Fruit fly (Drosophila melanogaster) whole organism, embryonic: ENCODE measurements around the gene BNIP3.

ENCODE experiments used
- Aef1 ChIP-seq: fragments of 200-800 bp; sonication (Bioruptor generic); IDR thresholded peaks from 3 replicates; pipeline ENCODE4 v1.3.6; 2022; ENCODE audit warnings: missing biosample characterization, missing genetic modification characterization
- Antp ChIP-seq: fragments of 200-800 bp; sonication (Bioruptor generic); optimal IDR thresholded peaks from 3 replicates; lab custom pipeline; 2016; ENCODE audit warnings: missing biosample characterization, missing genetic modification characterization
- Asciz ChIP-seq: fragments of 200-800 bp; sonication (Bioruptor generic); optimal IDR thresholded peaks from 2 replicates; lab custom pipeline; 2017; ENCODE audit warnings: missing biosample characterization, mild to moderate bottlenecking, missing genetic modification characterization, missing genetic modification reagents
- Atf-2 ChIP-seq: fragments of 200-800 bp; sonication (Bioruptor generic); optimal IDR thresholded peaks from 2 replicates; lab custom pipeline; 2016; ENCODE audit warnings: missing biosample characterization, missing genetic modification characterization
- Bgb ChIP-seq: fragments of 200-800 bp; sonication (Bioruptor generic); IDR thresholded peaks from 2 replicates; pipeline ENCODE4 v1.3.6; 2022; ENCODE audit warnings: missing biosample characterization, missing genetic modification characterization; ENCODE audit not compliant: partially characterized antibody
- CG11504 ChIP-seq: fragments of 200-800 bp; sonication (Bioruptor generic); optimal IDR thresholded peaks from 3 replicates; lab custom pipeline; 2019; ENCODE audit warnings: missing biosample characterization, mild to moderate bottlenecking, missing genetic modification characterization, moderate library complexity
- CG12236 ChIP-seq: fragments of 200-800 bp; sonication (Bioruptor generic); optimal IDR thresholded peaks from 2 replicates; lab custom pipeline; 2016; ENCODE audit warnings: missing biosample characterization, missing genetic modification characterization
- CG12769 ChIP-seq: fragments of 200-800 bp; sonication (Bioruptor generic); optimal IDR thresholded peaks from 2 replicates; lab custom pipeline; 2019; ENCODE audit warnings: missing biosample characterization, mild to moderate bottlenecking, missing genetic modification characterization, moderate library complexity
- CG12942 ChIP-seq: fragments of 200-800 bp; sonication (Bioruptor generic); optimal IDR thresholded peaks from 3 replicates; lab custom pipeline; 2016; ENCODE audit warnings: missing biosample characterization, missing genetic modification characterization
- CG1529 ChIP-seq: fragments of 200-800 bp; sonication (Bioruptor generic); optimal IDR thresholded peaks from 3 replicates; lab custom pipeline; 2018; ENCODE audit warnings: missing biosample characterization, missing genetic modification characterization
- CG17568 ChIP-seq: fragments of 200-800 bp; sonication (Bioruptor generic); optimal IDR thresholded peaks from 2 replicates; lab custom pipeline; 2018; ENCODE audit warnings: missing biosample characterization, mild to moderate bottlenecking, missing genetic modification characterization, moderate library complexity
- CG18262 ChIP-seq: fragments of 200-800 bp; optimal IDR thresholded peaks from 3 replicates; lab custom pipeline; 2019; ENCODE audit warnings: missing biosample characterization, mild to moderate bottlenecking, missing genetic modification characterization, moderate library complexity
- CG32532 ChIP-seq: fragments of 200-800 bp; sonication (Bioruptor generic); IDR thresholded peaks from 2 replicates; pipeline ENCODE4 v1.3.6; 2022; ENCODE audit warnings: missing biosample characterization, missing genetic modification characterization
- CG34376 ChIP-seq: fragments of 200-800 bp; sonication (Bioruptor generic); optimal IDR thresholded peaks from 2 replicates; lab custom pipeline; 2018; ENCODE audit warnings: missing biosample characterization, mild to moderate bottlenecking, missing genetic modification characterization
- CG43689 ChIP-seq: fragments of 200-800 bp; sonication (Bioruptor generic); IDR thresholded peaks from 2 replicates; pipeline ENCODE4 v1.3.6; 2022; ENCODE audit warnings: missing biosample characterization, missing genetic modification characterization
- CG6654 ChIP-seq: fragments of 200-800 bp; sonication (Bioruptor generic); optimal IDR thresholded peaks from 2 replicates; lab custom pipeline; 2017; ENCODE audit warnings: missing biosample characterization, mild to moderate bottlenecking, missing genetic modification characterization
- CG6813 ChIP-seq: fragments of 200-800 bp; sonication (Bioruptor generic); optimal IDR thresholded peaks from 2 replicates; lab custom pipeline; 2017; ENCODE audit warnings: missing biosample characterization, missing genetic modification characterization, mild to moderate bottlenecking, moderate library complexity, missing genetic modification reagents
- CG7372 ChIP-seq: fragments of 200-800 bp; sonication (Bioruptor generic); IDR thresholded peaks from 2 replicates; pipeline ENCODE4 v1.3.6; 2022; ENCODE audit warnings: missing biosample characterization, missing genetic modification characterization
- CG7786 ChIP-seq: fragments of 200-800 bp; sonication (Bioruptor generic); optimal IDR thresholded peaks from 2 replicates; lab custom pipeline; 2016; ENCODE audit warnings: missing biosample characterization, missing genetic modification characterization
- CG7839 ChIP-seq: fragments of 200-800 bp; sonication (Bioruptor generic); optimal IDR thresholded peaks from 3 replicates; lab custom pipeline; 2018; ENCODE audit warnings: missing biosample characterization, mild to moderate bottlenecking, missing genetic modification characterization, moderate library complexity
- Fer3 ChIP-seq: fragments of 200-800 bp; sonication (Bioruptor generic); optimal IDR thresholded peaks from 2 replicates; lab custom pipeline; 2018; ENCODE audit warnings: missing biosample characterization, mild to moderate bottlenecking, missing genetic modification characterization, moderate library complexity
- GATAe ChIP-seq: fragments of 200-800 bp; sonication (Bioruptor generic); conservative IDR thresholded peaks from 2 replicates; pipeline ENCODE4 v1.3.6; 2022; ENCODE audit warnings: missing biosample characterization, missing genetic modification characterization
- HLH54F ChIP-seq: fragments of 200-800 bp; sonication (Bioruptor generic); optimal IDR thresholded peaks from 3 replicates; lab custom pipeline; 2016; ENCODE audit warnings: missing biosample characterization, missing genetic modification characterization
- MTF-1 ChIP-seq: fragments of 200-800 bp; sonication (Bioruptor generic); optimal IDR thresholded peaks from 2 replicates; lab custom pipeline; 2018; ENCODE audit warnings: missing biosample characterization, mild to moderate bottlenecking, missing genetic modification characterization, borderline replicate concordance
- NC2α ChIP-seq: fragments of 200-800 bp; sonication (Bioruptor generic); optimal IDR thresholded peaks from 2 replicates; lab custom pipeline; 2016; ENCODE audit warnings: missing biosample characterization, missing genetic modification characterization
- NfI ChIP-seq: fragments of 200-800 bp; sonication (Bioruptor generic); optimal IDR thresholded peaks from 3 replicates; lab custom pipeline; 2018; ENCODE audit warnings: missing biosample characterization, mild to moderate bottlenecking, missing genetic modification characterization, moderate library complexity
- Side ChIP-seq: fragments of 200-800 bp; sonication (Bioruptor generic); optimal IDR thresholded peaks from 2 replicates; lab custom pipeline; 2016; ENCODE audit warnings: missing biosample characterization, missing genetic modification characterization
- Xrp1 ChIP-seq: fragments of 200-800 bp; sonication (Bioruptor generic); IDR thresholded peaks from 2 replicates; pipeline ENCODE4 v1.3.6; 2022; ENCODE audit warnings: missing biosample characterization, missing genetic modification characterization
- ato ChIP-seq: fragments of 200-800 bp; sonication (Bioruptor generic); IDR thresholded peaks from 2 replicates; pipeline ENCODE4 v1.3.6; 2022; ENCODE audit warnings: missing biosample characterization, missing genetic modification characterization; ENCODE audit not compliant: partially characterized antibody
- cg ChIP-seq: fragments of 200-800 bp; sonication (Bioruptor generic); optimal IDR thresholded peaks from 3 replicates; lab custom pipeline; 2019; ENCODE audit warnings: missing biosample characterization, mild to moderate bottlenecking, missing genetic modification characterization, moderate library complexity
- chinmo ChIP-seq: fragments of 200-800 bp; sonication (Bioruptor generic); IDR thresholded peaks from 4 replicates; pipeline ENCODE4 v1.3.6; 2022; ENCODE audit warnings: missing biosample characterization, missing genetic modification characterization; ENCODE audit not compliant: partially characterized antibody
- ci ChIP-seq: fragments of 200-800 bp; sonication (Bioruptor generic); IDR thresholded peaks from 3 replicates; pipeline ENCODE4 v1.3.6; 2022; ENCODE audit warnings: missing biosample characterization, missing genetic modification characterization
- emc ChIP-seq: fragments of 200-800 bp; sonication (Bioruptor generic); optimal IDR thresholded peaks from 2 replicates; lab custom pipeline; 2016; ENCODE audit warnings: missing biosample characterization, missing genetic modification characterization
- en ChIP-seq: fragments of 200-800 bp; sonication (Bioruptor generic); optimal IDR thresholded peaks from 2 replicates; lab custom pipeline; 2016; ENCODE audit warnings: missing biosample characterization, missing genetic modification characterization
- ewg ChIP-seq: fragments of 200-800 bp; sonication (Bioruptor generic); optimal IDR thresholded peaks from 3 replicates; lab custom pipeline; 2017; ENCODE audit warnings: mild to moderate bottlenecking, missing biosample characterization, missing genetic modification reagents, missing genetic modification characterization
- ham ChIP-seq: fragments of 200-800 bp; sonication (Bioruptor generic); IDR thresholded peaks from 2 replicates; pipeline ENCODE4 v1.3.6; 2022; ENCODE audit warnings: missing biosample characterization, missing genetic modification characterization
- hth ChIP-seq: fragments of >200 bp; optimal IDR thresholded peaks from 2 replicates; lab custom pipeline; 2017; ENCODE audit warnings: inconsistent platforms
- jing ChIP-seq: fragments of 200-800 bp; sonication (Bioruptor generic); optimal IDR thresholded peaks from 2 replicates; lab custom pipeline; 2018; ENCODE audit warnings: missing biosample characterization, mild to moderate bottlenecking, missing genetic modification characterization
- ken ChIP-seq: fragments of 200-800 bp; sonication (Bioruptor generic); IDR thresholded peaks from 3 replicates; pipeline ENCODE4 v1.3.6; 2022; ENCODE audit warnings: missing biosample characterization, missing genetic modification characterization
- onecut ChIP-seq: fragments of 200-800 bp; sonication (Bioruptor generic); IDR thresholded peaks from 2 replicates; pipeline ENCODE4 v1.3.6; 2022; ENCODE audit warnings: missing biosample characterization, missing genetic modification characterization
- p53 ChIP-seq: fragments of 200-800 bp; sonication (Bioruptor generic); optimal IDR thresholded peaks from 2 replicates; lab custom pipeline; 2016; ENCODE audit warnings: missing biosample characterization, missing genetic modification characterization
- phol ChIP-seq: fragments of 200-800 bp; sonication (Bioruptor generic); optimal IDR thresholded peaks from 3 replicates; lab custom pipeline; 2018; ENCODE audit warnings: missing biosample characterization, mild to moderate bottlenecking, missing genetic modification characterization, moderate library complexity
- psq ChIP-seq: fragments of 200-800 bp; sonication (Bioruptor generic); optimal IDR thresholded peaks from 2 replicates; lab custom pipeline; 2017; ENCODE audit warnings: missing biosample characterization, missing genetic modification characterization
- pum ChIP-seq: fragments of 200-800 bp; sonication (Bioruptor generic); optimal IDR thresholded peaks from 2 replicates; lab custom pipeline; 2016; ENCODE audit warnings: missing biosample characterization, missing genetic modification characterization
- ranshi ChIP-seq: fragments of 200-800 bp; sonication (Bioruptor generic); IDR thresholded peaks from 2 replicates; pipeline ENCODE4 v1.3.6; 2022; ENCODE audit warnings: missing biosample characterization, missing genetic modification characterization
- slbo ChIP-seq: fragments of 200-800 bp; sonication (Bioruptor generic); IDR thresholded peaks from 2 replicates; pipeline ENCODE4 v1.3.6; 2022; ENCODE audit warnings: missing biosample characterization, missing genetic modification characterization
- ssp ChIP-seq: fragments of 200-800 bp; sonication (Bioruptor generic); IDR thresholded peaks from 2 replicates; pipeline ENCODE4 v1.3.6; 2022; ENCODE audit warnings: missing biosample characterization, missing genetic modification characterization
- vfl ChIP-seq: fragments of 200-800 bp; sonication (Bioruptor generic); optimal IDR thresholded peaks from 2 replicates; lab custom pipeline; 2016; ENCODE audit warnings: missing biosample characterization, missing genetic modification characterization
- vnd ChIP-seq: fragments of 200-800 bp; sonication (Bioruptor generic); IDR thresholded peaks from 3 replicates; pipeline ENCODE4 v1.3.6; 2022; ENCODE audit warnings: missing biosample characterization, missing genetic modification characterization; ENCODE audit not compliant: partially characterized antibody
- zf30C ChIP-seq: fragments of 200-800 bp; sonication (Bioruptor generic); optimal IDR thresholded peaks from 3 replicates; lab custom pipeline; 2018; ENCODE audit warnings: missing biosample characterization, mild to moderate bottlenecking, missing genetic modification characterization

Gene BNIP3

DNA sequence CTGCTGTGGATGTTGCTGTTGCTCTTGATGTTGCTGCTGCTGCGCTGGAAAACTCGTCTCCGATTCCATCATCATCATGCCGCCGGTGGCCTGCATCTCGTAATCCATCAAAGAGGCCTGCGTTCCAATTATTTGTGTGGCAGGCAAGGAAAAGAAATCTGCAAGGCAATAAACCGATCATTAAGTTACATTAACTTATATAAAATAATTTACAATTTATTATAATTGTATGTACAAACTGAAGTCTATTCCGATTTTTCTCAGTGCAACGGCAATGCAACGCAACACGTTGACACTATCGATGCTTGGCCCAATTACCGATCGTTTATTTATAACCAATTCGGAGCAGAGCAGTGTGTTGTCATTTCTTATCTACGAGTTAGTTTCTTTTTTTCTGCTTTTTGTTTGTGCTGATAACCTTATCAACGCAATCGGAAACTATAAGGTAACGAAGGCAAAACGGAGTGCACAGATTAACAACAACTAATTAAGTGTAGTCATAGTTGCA lies 48.1 kb downstream of the BNIP3 start (continued):
- TF ChIP-seq zf30C (GFP tag; lab: Kevin White, UChicago) = peak; percentile 77
- TF ChIP-seq ham (GFP tag; lab: Robert Waterston, UW) = no peak
- 0 out of 2 replicates have a peak, but pooled peaks have one; percentile 21 for TF ChIP-seq GATAe
- no peak for TF ChIP-seq vfl (GFP tag; lab: Kevin White, UChicago)
- TF ChIP-seq CG34376 (GFP tag; lab: Kevin White, UChicago) = peak; percentile 67
- TF ChIP-seq Xrp1 (GFP tag; lab: Robert Waterston, UW) = peak; percentile 53; the same call in 1 of the 2 replicates
- no peak for TF ChIP-seq psq
- TF ChIP-seq ewg (GFP tag; lab: Kevin White, UChicago) = peak; percentile 10
- no peak for TF ChIP-seq CG12236 (GFP tag; lab: Kevin White, UChicago)
- TF ChIP-seq CG7839 (tag; lab: Kevin White, UChicago) = peak; percentile 58
- TF ChIP-seq CG43689 = peak; percentile 37; the same call in 1 of the 2 replicates
- TF ChIP-seq NC2α (GFP tag; lab: Kevin White, UChicago) = no peak
- TF ChIP-seq ci (GFP tag; lab: Robert Waterston, UW) = peak; percentile 86
- peak; percentile 47 for TF ChIP-seq CG18262 (tag; lab: Kevin White, UChicago)
- no peak for TF ChIP-seq cg (GFP tag; lab: Kevin White, UChicago)
- TF ChIP-seq ken (GFP tag; lab: Robert Waterston, UW) = peak; percentile 56; the same call in 1 of the 3 replicates
- peak; percentile 76 for TF ChIP-seq Asciz (GFP tag; lab: Kevin White, UChicago)
- TF ChIP-seq onecut = 0 out of 2 replicates have a peak, but pooled peaks have one; percentile 3
- peak; percentile 43; the same call in 1 of the 2 replicates for TF ChIP-seq ranshi (GFP tag; lab: Robert Waterston, UW)
- no peak for TF ChIP-seq Bgb (GFP tag; lab: Robert Waterston, UW)
- TF ChIP-seq vnd (GFP tag; lab: Robert Waterston, UW) = no peak
- TF ChIP-seq CG6654 (GFP tag; lab: Kevin White, UChicago) = peak; percentile 15
- TF ChIP-seq p53 (GFP tag; lab: Kevin White, UChicago) = no peak
- TF ChIP-seq phol (tag; lab: Kevin White, UChicago) = peak; percentile 63
- TF ChIP-seq Side = no peak
- TF ChIP-seq CG7372 (GFP tag; lab: Robert Waterston, UW) = peak; percentile 7; the same call in 1 of the 2 replicates
- peak; percentile 25 for TF ChIP-seq MTF-1 (GFP tag; lab: Kevin White, UChicago)
- no peak for TF ChIP-seq hth (lab: Kevin White, UChicago)
- TF ChIP-seq HLH54F (GFP tag; lab: Kevin White, UChicago) = no peak
- TF ChIP-seq en (GFP tag; lab: Kevin White, UChicago) = no peak
- TF ChIP-seq CG12769 (tag; lab: Kevin White, UChicago) = peak; percentile 43
- peak; percentile 49; the same call in 2 of the 3 replicates for TF ChIP-seq Aef1 (GFP tag; lab: Robert Waterston, UW)
- peak; percentile 46 for TF ChIP-seq NfI (GFP tag; lab: Kevin White, UChicago)
- TF ChIP-seq ato (GFP tag; lab: Robert Waterston, UW) = no peak
- peak; percentile 37 for TF ChIP-seq CG1529
- peak; percentile 68 for TF ChIP-seq CG6813 (GFP tag; lab: Kevin White, UChicago)
- TF ChIP-seq CG17568 (GFP tag; lab: Kevin White, UChicago) = peak; percentile 34
- peak; percentile 34 for TF ChIP-seq CG12942 (GFP tag; lab: Kevin White, UChicago)
- peak; percentile 20; the same call in 1 of the 2 replicates for TF ChIP-seq ssp
- peak; percentile 23 for TF ChIP-seq jing (GFP tag; lab: Kevin White, UChicago)
- no peak for TF ChIP-seq pum (GFP tag; lab: Kevin White, UChicago)
- no peak for TF ChIP-seq CG7786 (GFP tag; lab: Kevin White, UChicago)
- peak; percentile 27; the same call in 1 of the 2 replicates for TF ChIP-seq CG32532
- no peak for TF ChIP-seq Antp (GFP tag; lab: Kevin White, UChicago)
- TF ChIP-seq slbo (GFP tag; lab: Robert Waterston, UW) = peak; percentile 42; the same call in 1 of the 2 replicates
- peak; percentile 84 for TF ChIP-seq chinmo
- no peak for TF ChIP-seq emc (GFP tag; lab: Kevin White, UChicago)
- no peak for TF ChIP-seq Atf-2 (GFP tag; lab: Kevin White, UChicago)
- peak; percentile 1 for TF ChIP-seq Fer3 (tag; lab: Kevin White, UChicago)
- TF ChIP-seq CG11504 (tag; lab: Kevin White, UChicago) = peak; percentile 77
